Worm (Caenorhabditis elegans) whole organism, late embryonic: ENCODE data around the gene lgl-1.

ENCODE experiments used
- K09A11.1 ChIP-seq: sonication (generic microtip); optimal IDR thresholded peaks from 2 replicates; lab custom pipeline; 2017; ENCODE audit warnings: antibody characterized with exemption, mild to moderate bottlenecking, missing genetic modification characterization, missing compliant biosample characterization; ENCODE audit not compliant: insufficient read depth
- ama-1 ChIP-seq: fragments of 150-350 bp; optimal IDR thresholded peaks from 2 replicates; lab custom pipeline; 2014
- ceh-31 ChIP-seq: sonication (generic microtip); optimal IDR thresholded peaks from 2 replicates; lab custom pipeline; 2016; ENCODE audit warnings: missing genetic modification characterization, missing compliant biosample characterization
- ceh-48 ChIP-seq: sonication (generic microtip); optimal IDR thresholded peaks from 2 replicates; lab custom pipeline; 2016; ENCODE audit warnings: missing genetic modification characterization, inconsistent platforms, missing compliant biosample characterization
- che-1 ChIP-seq: sonication (generic microtip); optimal IDR thresholded peaks from 2 replicates; lab custom pipeline; 2016; ENCODE audit warnings: mild to moderate bottlenecking, missing genetic modification characterization, missing compliant biosample characterization
- dmd-4 ChIP-seq: sonication (generic microtip); optimal IDR thresholded peaks from 2 replicates; lab custom pipeline; 2016; ENCODE audit warnings: borderline replicate concordance, missing genetic modification characterization, missing compliant biosample characterization
- elt-4 ChIP-seq: sonication (generic microtip); optimal IDR thresholded peaks from 2 replicates; lab custom pipeline; 2016; ENCODE audit warnings: missing genetic modification characterization, missing compliant biosample characterization
- lin-11 ChIP-seq: fragments of 200-800 bp; sonication (Bioruptor generic); optimal IDR thresholded peaks from 2 replicates; lab custom pipeline; 2018; ENCODE audit warnings: mild to moderate bottlenecking, missing genetic modification characterization, missing compliant biosample characterization
- nfya-1 ChIP-seq: sonication (generic microtip); optimal IDR thresholded peaks from 2 replicates; lab custom pipeline; 2017; ENCODE audit warnings: missing genetic modification characterization, mild to moderate bottlenecking, missing compliant biosample characterization, antibody characterized with exemption, moderate library complexity
- odd-2 ChIP-seq: sonication (generic microtip); optimal IDR thresholded peaks from 2 replicates; lab custom pipeline; 2017; ENCODE audit warnings: antibody characterized with exemption, mild to moderate bottlenecking, missing genetic modification characterization, missing compliant biosample characterization
- pqm-1 ChIP-seq: sonication (generic microtip); optimal IDR thresholded peaks from 2 replicates; lab custom pipeline; 2016; ENCODE audit warnings: missing genetic modification characterization, missing compliant biosample characterization
- ref-2 ChIP-seq: sonication (generic microtip); optimal IDR thresholded peaks from 2 replicates; lab custom pipeline; 2016; ENCODE audit warnings: missing genetic modification characterization, missing compliant biosample characterization
- rnt-1 ChIP-seq: sonication (generic microtip); optimal IDR thresholded peaks from 2 replicates; lab custom pipeline; 2016; ENCODE audit warnings: missing genetic modification characterization, missing compliant biosample characterization

- TF ChIP-seq nfya-1 (tag; lab: Kevin White, UChicago): peak; percentile 33
- no peak for TF ChIP-seq odd-2 (tag; lab: Kevin White, UChicago)
- peak; percentile 65 for TF ChIP-seq ceh-31
- no peak for TF ChIP-seq dmd-4 (tag; lab: Kevin White, UChicago)
- TF ChIP-seq K09A11.1: no peak
- TF ChIP-seq rnt-1 (tag; lab: Kevin White, UChicago): no peak
- no peak for TF ChIP-seq lin-11
- TF ChIP-seq pqm-1 (tag; lab: Kevin White, UChicago): no peak
- TF ChIP-seq ref-2 (tag; lab: Kevin White, UChicago): no peak
- no peak for TF ChIP-seq che-1 (tag; lab: Kevin White, UChicago)
- TF ChIP-seq ceh-48 (tag; lab: Kevin White, UChicago): peak; percentile 92
- TF ChIP-seq elt-4 (tag; lab: Kevin White, UChicago): no peak
- no peak for TF ChIP-seq ama-1 (lab: Kevin White, UChicago)
Measured at ce11 chrX:825924-826323, 45.0 kb downstream of the lgl-1 start.
